Fruit fly (Drosophila melanogaster) whole organism, prepupa: Measurements from ENCODE around the gene pros.

Experiments used
- CG10669 ChIP-seq: fragments of 200-800 bp; sonication (Bioruptor generic); optimal IDR thresholded peaks from 3 replicates; lab custom pipeline; 2018; ENCODE audit warnings: missing biosample characterization, mild to moderate bottlenecking, missing genetic modification characterization, moderate library complexity
- CG11294 ChIP-seq: fragments of 200-800 bp; sonication (Bioruptor generic); IDR thresholded peaks from 2 replicates; pipeline ENCODE4 v1.3.6; 2022; ENCODE audit warnings: missing biosample characterization, missing genetic modification characterization
- CG11762 ChIP-seq: fragments of 200-800 bp; sonication (Bioruptor generic); optimal IDR thresholded peaks from 3 replicates; lab custom pipeline; 2016; ENCODE audit warnings: missing biosample characterization, missing genetic modification characterization; ENCODE audit not compliant: insufficient read depth
- CG11902 ChIP-seq: fragments of 200-800 bp; sonication (Bioruptor generic); optimal IDR thresholded peaks from 3 replicates; lab custom pipeline; 2016; ENCODE audit warnings: missing biosample characterization, missing genetic modification characterization
- CG15336 ChIP-seq: fragments of 200-800 bp; sonication (Bioruptor generic); IDR thresholded peaks from 2 replicates; pipeline ENCODE4 v1.3.6; 2022; ENCODE audit warnings: missing biosample characterization, missing genetic modification characterization
- CG1621 ChIP-seq: fragments of 200-800 bp; sonication (Bioruptor generic); optimal IDR thresholded peaks from 3 replicates; lab custom pipeline; 2018; ENCODE audit warnings: missing biosample characterization, mild to moderate bottlenecking, missing genetic modification characterization
- CG3032 ChIP-seq: fragments of 200-800 bp; optimal IDR thresholded peaks from 2 replicates; lab custom pipeline; 2019; ENCODE audit warnings: missing biosample characterization, mild to moderate bottlenecking, missing genetic modification characterization, moderate library complexity
- CG3919 ChIP-seq: fragments of 200-800 bp; sonication (Bioruptor generic); optimal IDR thresholded peaks from 3 replicates; lab custom pipeline; 2016; ENCODE audit warnings: missing biosample characterization, missing genetic modification characterization
- CG4318 ChIP-seq: fragments of 200-800 bp; sonication (Bioruptor generic); optimal IDR thresholded peaks from 3 replicates; lab custom pipeline; 2017; ENCODE audit warnings: missing biosample characterization, mild to moderate bottlenecking, missing genetic modification characterization
- CG6163 ChIP-seq: fragments of 200-800 bp; sonication (Bioruptor generic); IDR thresholded peaks from 3 replicates; pipeline ENCODE4 v1.3.6; 2022; ENCODE audit warnings: missing biosample characterization, missing genetic modification characterization
- CG6276 ChIP-seq: fragments of 200-800 bp; sonication (Bioruptor generic); optimal IDR thresholded peaks from 2 replicates; lab custom pipeline; 2017; ENCODE audit warnings: missing biosample characterization, mild to moderate bottlenecking, missing genetic modification characterization
- CG6808 ChIP-seq: fragments of 200-800 bp; sonication (Bioruptor generic); optimal IDR thresholded peaks from 3 replicates; lab custom pipeline; 2017; ENCODE audit warnings: missing biosample characterization, missing genetic modification characterization, mild to moderate bottlenecking, moderate library complexity, missing genetic modification reagents
- CG6854 ChIP-seq: fragments of 200-800 bp; sonication (Bioruptor generic); optimal IDR thresholded peaks from 2 replicates; lab custom pipeline; 2017; ENCODE audit warnings: missing biosample characterization, mild to moderate bottlenecking, missing genetic modification characterization
- CG7368 ChIP-seq: fragments of 200-800 bp; sonication (Bioruptor generic); optimal IDR thresholded peaks from 3 replicates; lab custom pipeline; 2016; ENCODE audit warnings: missing biosample characterization, missing genetic modification characterization
- CG8119 ChIP-seq: fragments of 200-800 bp; sonication (Bioruptor generic); IDR thresholded peaks from 3 replicates; pipeline ENCODE4 v1.3.6; 2022; ENCODE audit warnings: missing biosample characterization, missing genetic modification characterization
- CG8632 ChIP-seq: fragments of 200-800 bp; sonication (Bioruptor generic); optimal IDR thresholded peaks from 3 replicates; lab custom pipeline; 2016; ENCODE audit warnings: missing biosample characterization, missing genetic modification characterization
- CG9139 ChIP-seq: fragments of 200-800 bp; sonication (Bioruptor generic); optimal IDR thresholded peaks from 3 replicates; lab custom pipeline; 2017; ENCODE audit warnings: missing biosample characterization, mild to moderate bottlenecking, missing genetic modification characterization
- Eip78C ChIP-seq: fragments of 200-800 bp; sonication (Bioruptor generic); peaks from one replicate; lab custom pipeline; 2016; ENCODE audit warnings: missing biosample characterization, missing genetic modification characterization
- Eip93F ChIP-seq: fragments of 200-800 bp; sonication (Bioruptor generic); optimal IDR thresholded peaks from 2 replicates; lab custom pipeline; 2016; ENCODE audit warnings: missing biosample characterization, mild to moderate bottlenecking, missing genetic modification characterization
- Ets21C ChIP-seq: fragments of 200-800 bp; sonication (Bioruptor generic); optimal IDR thresholded peaks from 3 replicates; lab custom pipeline; 2016; ENCODE audit warnings: missing biosample characterization, missing genetic modification characterization
- Ets96B ChIP-seq: fragments of 200-800 bp; optimal IDR thresholded peaks from 2 replicates; lab custom pipeline; 2019; ENCODE audit warnings: missing biosample characterization, mild to moderate bottlenecking, missing genetic modification characterization, moderate library complexity
- Hr38 ChIP-seq: sonication (Bioruptor generic); optimal IDR thresholded peaks from 2 replicates; lab custom pipeline; 2016; ENCODE audit warnings: missing biosample characterization, missing genetic modification characterization
- Met ChIP-seq: fragments of 200-800 bp; sonication (Bioruptor generic); optimal IDR thresholded peaks from 3 replicates; lab custom pipeline; 2016; ENCODE audit warnings: missing biosample characterization, missing genetic modification characterization
- OdsH ChIP-seq: fragments of 200-800 bp; sonication (Bioruptor generic); optimal IDR thresholded peaks from 3 replicates; lab custom pipeline; 2016; ENCODE audit warnings: missing biosample characterization, missing genetic modification characterization
- Sox15 ChIP-seq: fragments of 200-800 bp; sonication (Bioruptor generic); optimal IDR thresholded peaks from 3 replicates; lab custom pipeline; 2016; ENCODE audit warnings: missing biosample characterization, missing genetic modification characterization
- achi ChIP-seq: fragments of 200-800 bp; sonication (Bioruptor generic); optimal IDR thresholded peaks from 3 replicates; lab custom pipeline; 2016; ENCODE audit warnings: missing biosample characterization, missing genetic modification characterization
- acj6 ChIP-seq: fragments of 200-800 bp; sonication (Bioruptor generic); optimal IDR thresholded peaks from 3 replicates; lab custom pipeline; 2016; ENCODE audit warnings: missing biosample characterization, missing genetic modification characterization
- cyc ChIP-seq: fragments of 200-800 bp; sonication (Bioruptor generic); optimal IDR thresholded peaks from 3 replicates; lab custom pipeline; 2016; ENCODE audit warnings: missing biosample characterization, missing genetic modification characterization
- dsx ChIP-seq: fragments of 200-800 bp; optimal IDR thresholded peaks from 3 replicates; lab custom pipeline; 2019; ENCODE audit warnings: missing biosample characterization, mild to moderate bottlenecking, missing genetic modification characterization, moderate library complexity; ENCODE audit not compliant: poor library complexity, severe bottlenecking
- fd59A ChIP-seq: fragments of 200-800 bp; sonication (Bioruptor generic); optimal IDR thresholded peaks from 2 replicates; lab custom pipeline; 2017; ENCODE audit warnings: missing biosample characterization, mild to moderate bottlenecking, missing genetic modification characterization, missing genetic modification reagents
- fkh ChIP-seq: fragments of 200-800 bp; sonication (Bioruptor generic); optimal IDR thresholded peaks from 3 replicates; lab custom pipeline; 2017; ENCODE audit warnings: missing biosample characterization, mild to moderate bottlenecking, missing genetic modification characterization, moderate library complexity
- net ChIP-seq: fragments of 200-800 bp; sonication (Bioruptor generic); optimal IDR thresholded peaks from 3 replicates; lab custom pipeline; 2016; ENCODE audit warnings: missing biosample characterization, missing genetic modification characterization
- salr ChIP-seq, 2 experiments: fragments of 200-800 bp; sonication (Bioruptor generic); optimal IDR thresholded peaks; 3 replicates each; lab custom pipeline; 2016 to 2018; ENCODE audit warnings: missing biosample characterization in 2 of 2, missing genetic modification characterization in 2 of 2, mild to moderate bottlenecking in 1 of 2
- spab ChIP-seq: fragments of 200-800 bp; sonication (Bioruptor generic); optimal IDR thresholded peaks from 2 replicates; lab custom pipeline; 2017; ENCODE audit warnings: missing biosample characterization, mild to moderate bottlenecking, missing genetic modification characterization, missing genetic modification reagents
- topi ChIP-seq: fragments of 200-800 bp; sonication (Bioruptor generic); optimal IDR thresholded peaks from 3 replicates; lab custom pipeline; 2016; ENCODE audit warnings: missing biosample characterization, missing genetic modification characterization
- vri ChIP-seq: fragments of 200-800 bp; sonication (Bioruptor generic); optimal IDR thresholded peaks from 3 replicates; lab custom pipeline; 2016; ENCODE audit warnings: missing biosample characterization, mild to moderate bottlenecking, missing genetic modification characterization

pros gene

dm6 chr3R:11395541-11395940 lies 67.3 kb downstream of the pros start:
- TF ChIP-seq spab (GFP tag; lab: Kevin White, UChicago) (no peak), CG6854 (GFP tag; lab: Kevin White, UChicago) (no peak), CG8119 (GFP tag; lab: Robert Waterston, UW) (no peak), Eip78C (GFP tag; lab: Kevin White, UChicago) (no peak), Hr38 (GFP tag; lab: Kevin White, UChicago) (no peak), CG8632 (no peak), CG10669 (GFP tag; lab: Kevin White, UChicago) (no peak), CG7368 (GFP tag; lab: Kevin White, UChicago) (no peak), Sox15 (GFP tag; lab: Kevin White, UChicago) (no peak), net (GFP tag; lab: Kevin White, UChicago) (no peak), salr (GFP tag; optimal IDR thresholded peaks at IDR 0.05; lab: Kevin White, UChicago) (no peak), Eip93F (GFP tag; lab: Kevin White, UChicago) (no peak), CG4318 (no peak), CG3032 (tag; lab: Kevin White, UChicago) (no peak), CG11762 (GFP tag; lab: Kevin White, UChicago) (no peak), CG6276 (no peak), CG11902 (no peak), topi (GFP tag; lab: Kevin White, UChicago) (no peak)

DNA sequence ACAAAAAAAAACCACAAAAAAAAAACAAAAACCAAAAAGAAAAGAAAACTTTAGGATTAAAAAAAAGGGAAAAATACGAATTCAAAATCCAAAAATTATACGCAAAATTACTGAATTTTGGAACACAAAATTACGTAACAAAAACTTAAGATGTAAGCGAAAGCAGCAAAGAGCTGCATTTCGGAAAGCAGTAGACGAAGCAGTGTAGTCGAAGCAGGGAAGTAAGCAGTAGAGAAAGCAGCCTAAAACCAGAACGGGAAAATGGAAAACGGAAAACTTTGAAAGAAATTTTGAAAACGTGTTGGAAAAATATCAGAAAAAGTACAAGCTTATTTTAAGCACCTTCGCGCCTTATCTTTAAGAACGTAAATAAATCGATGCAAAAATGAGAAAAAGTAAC lies 74.6 kb downstream of the pros start:
- no peak for TF ChIP-seq cyc (GFP tag; lab: Kevin White, UChicago)
- no peak for TF ChIP-seq CG3919 (GFP tag; lab: Kevin White, UChicago)
- no peak for TF ChIP-seq achi
- no peak for TF ChIP-seq salr (GFP tag; optimal IDR thresholded peaks at IDR 0.05; lab: Kevin White, UChicago)
- no peak for TF ChIP-seq Ets96B (tag; lab: Kevin White, UChicago)
- TF ChIP-seq topi (GFP tag; lab: Kevin White, UChicago), result no peak
- no peak for TF ChIP-seq CG9139
- no peak for TF ChIP-seq CG11294
- TF ChIP-seq fkh (GFP tag; lab: Kevin White, UChicago), result no peak
- TF ChIP-seq dsx (GFP tag; lab: Kevin White, UChicago), result no peak
- TF ChIP-seq CG6808, result no peak

dm6 chr3R:11407733-11408134 lies 79.5 kb downstream of the pros start, which contains the start of gene mRpL40:
Gene mRpL40 (plus strand): TSS chr3R:11407918.
- TF ChIP-seq OdsH (GFP tag; lab: Kevin White, UChicago) (no peak), Eip93F (GFP tag; lab: Kevin White, UChicago) (no peak), CG1621 (tag; lab: Kevin White, UChicago) (no peak), Met (GFP tag; lab: Kevin White, UChicago) (no peak), CG6808 (no peak), CG10669 (GFP tag; lab: Kevin White, UChicago) (no peak), CG6163 (no peak), Ets96B (tag; lab: Kevin White, UChicago) (no peak), vri (GFP tag; lab: Kevin White, UChicago) (no peak), Ets21C (no peak), fd59A (no peak), CG7368 (GFP tag; lab: Kevin White, UChicago) (no peak), CG11762 (GFP tag; lab: Kevin White, UChicago) (no peak), acj6 (GFP tag; lab: Kevin White, UChicago) (no peak), fkh (GFP tag; lab: Kevin White, UChicago) (no peak), CG15336 (no peak), spab (GFP tag; lab: Kevin White, UChicago) (no peak), Eip78C (GFP tag; lab: Kevin White, UChicago) (no peak)
- TF ChIP-seq, all 60 proteins: peak for 0
